Worm (Caenorhabditis elegans) whole organism, late embryonic: ENCODE measurements around the gene unc-71.

Source experiments
- dve-1 ChIP-seq: sonication (generic microtip); optimal IDR thresholded peaks from 2 replicates; lab custom pipeline; 2017; ENCODE audit warnings: antibody characterized with exemption, mild to moderate bottlenecking, missing genetic modification characterization, missing compliant biosample characterization
- hlh-6 ChIP-seq: sonication (generic microtip); optimal IDR thresholded peaks from 2 replicates; lab custom pipeline; 2016; ENCODE audit warnings: missing genotype, missing genetic modification characterization, missing compliant biosample characterization
- nhr-11 ChIP-seq: fragments of 150-350 bp; optimal IDR thresholded peaks from 2 replicates; lab custom pipeline; 2014; ENCODE audit warnings: missing biosample characterization, missing genetic modification characterization
- pag-3 ChIP-seq: sonication (generic microtip); optimal IDR thresholded peaks from 2 replicates; lab custom pipeline; 2016; ENCODE audit warnings: missing compliant biosample characterization, missing genetic modification characterization, borderline replicate concordance
- rnt-1 ChIP-seq: sonication (generic microtip); optimal IDR thresholded peaks from 2 replicates; lab custom pipeline; 2016; ENCODE audit warnings: missing genetic modification characterization, missing compliant biosample characterization

DNA sequence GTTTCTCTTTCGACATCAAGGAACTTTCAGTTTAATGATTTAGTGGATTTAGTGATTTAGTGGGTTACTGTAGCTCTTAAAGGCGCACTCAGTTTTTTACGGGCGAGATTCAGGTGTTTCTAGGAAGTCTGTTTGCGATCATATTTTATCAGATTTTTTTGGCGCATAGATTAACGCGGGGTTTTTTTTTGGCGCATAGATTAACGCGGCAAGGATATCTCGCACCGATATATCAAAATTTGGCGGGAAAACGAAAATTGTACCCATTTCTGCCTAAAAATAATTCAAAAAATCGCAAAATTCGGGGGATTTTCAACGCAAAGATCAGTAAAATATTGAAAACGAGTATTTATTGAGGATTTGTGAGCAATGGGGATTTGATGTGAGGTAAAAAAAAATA lies 10.8 kb downstream of the unc-71 start:
- TF ChIP-seq pag-3 (tag; lab: Kevin White, UChicago) = no peak
- TF ChIP-seq hlh-6 (tag; lab: Kevin White, UChicago) = no peak
- no peak for TF ChIP-seq dve-1
- no peak for TF ChIP-seq rnt-1
- TF ChIP-seq nhr-11 (tag; lab: Kevin White, UChicago) = no peak
